Worm (Caenorhabditis elegans): ENCODE results near the gene aqp-2.

aqp-2 gene

DNA sequence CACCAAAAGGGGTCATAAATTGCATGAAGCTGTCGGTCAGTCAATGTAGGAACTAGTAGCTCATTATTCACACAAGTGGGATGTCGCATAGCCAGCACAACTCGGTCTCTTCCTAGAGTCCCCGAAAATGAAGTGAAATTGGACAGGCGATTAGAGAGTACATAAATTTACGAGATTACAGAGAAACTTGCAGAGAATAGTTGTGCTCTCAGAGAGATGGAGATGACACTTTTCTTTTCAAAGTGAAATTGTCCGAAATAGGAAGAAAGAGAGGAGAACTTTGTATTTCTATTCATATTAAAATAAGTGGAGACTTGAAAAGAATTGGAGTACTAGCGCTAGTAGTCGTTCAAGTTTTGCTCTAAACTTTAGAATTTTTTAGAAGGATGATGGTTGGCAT lies 43.8 kb upstream of the aqp-2 start:
- TF ChIP-seq lin-39 (tag; optimal IDR thresholded peaks at IDR 0.05) = peak; percentile 48
- no peak for TF ChIP-seq daf-12 (tag; optimal IDR thresholded peaks at IDR 0.05)
- peak; percentile 11 for TF ChIP-seq fkh-10 (GFP tag; optimal IDR thresholded peaks at IDR 0.05)

DNA sequence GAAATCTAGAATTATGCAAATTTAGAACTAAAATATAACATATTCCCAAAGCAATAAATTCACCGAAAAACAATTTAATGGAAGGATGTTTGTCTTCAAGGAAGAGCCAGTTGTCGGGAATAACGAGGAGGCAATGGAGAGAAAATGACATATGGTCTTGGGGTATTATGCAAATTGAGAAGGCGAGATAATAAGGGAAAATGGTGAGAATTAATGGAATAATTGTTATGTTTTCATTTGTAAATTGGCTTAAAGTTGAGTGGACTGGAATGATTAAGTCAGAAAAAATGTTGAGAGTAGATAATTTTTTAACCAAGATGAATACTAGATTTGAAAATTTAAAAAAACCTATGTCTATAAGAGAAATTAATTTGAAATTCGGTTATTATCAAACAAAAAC lies 43.1 kb upstream of the aqp-2 start:
- no peak for TF ChIP-seq unc-62 (GFP tag; optimal IDR thresholded peaks at IDR 0.05)
- no peak for TF ChIP-seq skn-1 (tag; optimal IDR thresholded peaks at IDR 0.05)
- no peak for TF ChIP-seq ama-1 (optimal IDR thresholded peaks at IDR 0.05)
- no peak for TF ChIP-seq sea-2 (GFP tag; optimal IDR thresholded peaks at IDR 0.05)
- TF ChIP-seq tbx-2 (tag; optimal IDR thresholded peaks at IDR 0.05) = no peak
- no peak for TF ChIP-seq nhr-11 (tag; optimal IDR thresholded peaks at IDR 0.05)
- TF ChIP-seq unc-39 (tag; optimal IDR thresholded peaks at IDR 0.05) = no peak
- TF ChIP-seq lin-39 (tag; optimal IDR thresholded peaks at IDR 0.05) = no peak
- no peak for TF ChIP-seq nhr-67 (tag; optimal IDR thresholded peaks at IDR 0.05)
- no peak for TF ChIP-seq lsy-12 (tag; optimal IDR thresholded peaks at IDR 0.05)
- no peak for TF ChIP-seq nfya-1 (tag; optimal IDR thresholded peaks at IDR 0.05; ENCODE audit: insufficient read depth)
- no peak for TF ChIP-seq ceh-82 (tag; optimal IDR thresholded peaks at IDR 0.05)
- no peak for TF ChIP-seq nhr-23 (tag; optimal IDR thresholded peaks at IDR 0.05)
- TF ChIP-seq ceh-16 (tag; optimal IDR thresholded peaks at IDR 0.05) = no peak
- TF ChIP-seq ZK546.5 (tag; optimal IDR thresholded peaks at IDR 0.05) = no peak
- no peak for TF ChIP-seq fkh-10 (GFP tag; optimal IDR thresholded peaks at IDR 0.05)
- TF ChIP-seq aly-2 (tag; optimal IDR thresholded peaks at IDR 0.05) = no peak
- TF ChIP-seq nhr-43 (tag; optimal IDR thresholded peaks at IDR 0.05; ENCODE audit: poor library complexity, severe bottlenecking) = no peak

DNA sequence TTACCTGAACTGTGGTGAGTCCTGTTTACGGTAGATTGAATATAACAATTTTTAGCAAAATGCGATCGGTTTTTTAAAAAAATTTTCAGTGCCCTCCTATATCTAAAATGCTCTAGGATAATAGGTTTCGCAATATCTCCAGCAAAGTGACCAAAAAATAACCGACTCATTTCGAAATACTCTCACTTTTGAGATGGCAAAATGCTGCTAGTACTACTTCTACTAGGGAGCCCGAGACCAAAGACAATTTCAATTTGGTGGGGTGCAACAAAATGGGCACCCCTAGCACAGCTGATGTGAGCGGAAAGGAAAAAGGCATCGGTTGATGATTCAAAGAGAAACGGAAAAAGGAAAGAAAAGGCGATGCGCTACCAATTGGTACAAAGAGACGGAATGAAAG lies 41.8 kb upstream of the aqp-2 start:
- no peak for TF ChIP-seq fkh-10 (GFP tag; optimal IDR thresholded peaks at IDR 0.05)
- no peak for TF ChIP-seq ZK546.5 (tag; optimal IDR thresholded peaks at IDR 0.05)
- no peak for TF ChIP-seq ama-1 (optimal IDR thresholded peaks at IDR 0.05)
- no peak for TF ChIP-seq snpc-4 (tag; optimal IDR thresholded peaks at IDR 0.05)
- no peak for TF ChIP-seq jun-1 (tag; optimal IDR thresholded peaks at IDR 0.05)
- no peak for TF ChIP-seq elt-3 (tag; optimal IDR thresholded peaks at IDR 0.05)
- TF ChIP-seq nhr-77 (tag; optimal IDR thresholded peaks at IDR 0.05) = no peak
- TF ChIP-seq nhr-28 (tag; optimal IDR thresholded peaks at IDR 0.05) = no peak

DNA sequence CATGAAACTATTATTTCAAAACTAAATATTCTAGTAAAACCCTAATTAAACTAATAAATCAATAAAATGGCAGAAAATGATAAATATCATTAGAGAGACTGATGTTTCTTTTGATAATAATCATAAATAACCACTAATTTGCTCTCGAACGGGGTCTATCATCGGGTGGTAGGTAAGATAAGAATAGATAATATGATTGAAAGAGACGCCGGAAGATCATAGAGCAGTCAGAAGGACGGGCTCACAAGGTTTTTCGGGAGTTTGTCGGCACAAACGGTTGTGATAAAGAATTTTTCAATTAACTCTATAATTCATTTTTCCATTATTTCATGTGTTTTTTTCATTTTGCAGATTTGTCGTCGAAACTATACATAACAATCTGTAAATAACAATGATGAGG lies 39.3 kb upstream of the aqp-2 start:
- peak; percentile 93 for TF ChIP-seq pqm-1 (tag; optimal IDR thresholded peaks at IDR 0.05)
- peak; percentile 95 for TF ChIP-seq elt-2 (tag; optimal IDR thresholded peaks at IDR 0.05)
- TF ChIP-seq elt-3 (tag; optimal IDR thresholded peaks at IDR 0.05) = no peak
- TF ChIP-seq ama-1 (optimal IDR thresholded peaks at IDR 0.05) = no peak
- TF ChIP-seq aly-2 (tag; optimal IDR thresholded peaks at IDR 0.05) = no peak
- TF ChIP-seq snpc-4 (tag; optimal IDR thresholded peaks at IDR 0.05) = no peak
- peak; percentile 47 for TF ChIP-seq pha-4 (tag; optimal IDR thresholded peaks at IDR 0.05)
- no peak for TF ChIP-seq nhr-11 (tag; optimal IDR thresholded peaks at IDR 0.05)
- TF ChIP-seq nhr-237 (tag; optimal IDR thresholded peaks at IDR 0.05) = no peak
- TF ChIP-seq jun-1 (tag; optimal IDR thresholded peaks at IDR 0.05) = peak; percentile 42

DNA sequence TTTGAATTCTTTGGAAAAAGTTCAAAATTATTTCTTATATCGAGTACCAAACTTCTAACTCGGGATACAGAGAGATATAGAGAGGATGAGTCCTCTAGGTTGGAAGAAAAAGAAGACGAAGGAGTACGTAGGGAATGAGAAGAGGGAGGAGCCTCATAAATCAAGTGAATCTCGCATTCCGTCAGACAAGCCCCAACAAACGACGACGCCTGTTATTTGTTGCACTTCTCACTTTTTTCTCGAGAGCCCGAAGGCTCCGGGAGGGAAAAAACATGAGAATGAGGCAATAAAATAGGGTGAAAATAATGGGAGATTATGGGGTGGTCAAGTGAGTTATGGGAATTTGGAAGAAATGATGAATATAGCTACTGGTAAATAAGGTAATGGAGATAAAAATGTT lies 37.9 kb upstream of the aqp-2 start:
- no peak for TF ChIP-seq pha-4 (tag; optimal IDR thresholded peaks at IDR 0.05)
- peak; percentile 86 for TF ChIP-seq lin-39 (tag; optimal IDR thresholded peaks at IDR 0.05)
- peak; percentile 89 for TF ChIP-seq egl-5 (tag; optimal IDR thresholded peaks at IDR 0.05)
- TF ChIP-seq nhr-43 (tag; optimal IDR thresholded peaks at IDR 0.05; ENCODE audit: poor library complexity, severe bottlenecking) = no peak
- TF ChIP-seq nfya-1 (tag; optimal IDR thresholded peaks at IDR 0.05; ENCODE audit: insufficient read depth) = peak; percentile 32

DNA sequence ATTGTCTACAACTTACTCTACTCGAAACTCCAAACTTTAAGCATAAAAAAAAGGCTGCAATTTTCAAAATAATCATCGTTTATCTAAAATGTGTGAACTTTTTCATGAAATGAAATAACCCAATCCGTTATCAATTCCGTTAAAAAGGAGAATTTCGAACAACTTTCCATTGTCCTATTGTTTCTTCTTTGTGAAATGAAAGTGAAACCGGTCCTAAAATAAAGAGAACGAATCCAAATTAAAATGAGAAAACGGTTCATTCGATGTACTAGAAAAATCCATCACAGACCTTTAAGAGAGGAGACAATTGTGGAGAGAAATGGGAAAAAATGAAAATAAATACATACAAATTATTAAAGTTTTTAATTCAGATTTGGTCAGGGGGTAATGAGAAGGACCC lies 33.9 kb upstream of the aqp-2 start, which contains the start of gene C01G6.9:
Gene C01G6.9, minus strand, starts transcription at position 141 of the 400 bp plus-strand sequence.
- no peak for TF ChIP-seq pha-4 (tag; optimal IDR thresholded peaks at IDR 0.05)
- no peak for TF ChIP-seq ceh-82 (tag; optimal IDR thresholded peaks at IDR 0.05)
- TF ChIP-seq R02D3.7 (tag; optimal IDR thresholded peaks at IDR 0.05) = no peak
- TF ChIP-seq jun-1 (tag; optimal IDR thresholded peaks at IDR 0.05) = no peak
- TF ChIP-seq elt-1 (tag; optimal IDR thresholded peaks at IDR 0.05) = no peak
- no peak for TF ChIP-seq nhr-237 (tag; optimal IDR thresholded peaks at IDR 0.05)
- TF ChIP-seq ceh-9 (tag; optimal IDR thresholded peaks at IDR 0.05) = no peak

Measured in whole organism, L3 larva.